Worm (Caenorhabditis elegans) whole organism, mixed stage, embryonic: ENCODE measurements around the gene nhr-241.

ENCODE experiments used
- drap-1 ChIP-seq: fragments of 200-800 bp; sonication (Bioruptor generic); optimal IDR thresholded peaks from 3 replicates; lab custom pipeline; 2018; ENCODE audit warnings: mild to moderate bottlenecking, missing genetic modification characterization, missing compliant biosample characterization
- pha-4 ChIP-seq: fragments of 150-350 bp; optimal IDR thresholded peaks from 2 replicates; lab custom pipeline; 2018; ENCODE audit warnings: missing biosample characterization, missing genetic modification reagents, missing genetic modification characterization
- snpc-4 ChIP-seq: fragments of 150-350 bp; optimal IDR thresholded peaks from 2 replicates; lab custom pipeline; 2014; ENCODE audit warnings: missing biosample characterization, missing genetic modification characterization
- ztf-11 ChIP-seq: fragments of 150-350 bp; optimal IDR thresholded peaks from 2 replicates; lab custom pipeline; 2014; ENCODE audit warnings: missing biosample characterization, missing genetic modification characterization

ce11 chrV:18689681-18690080, 9.6 kb upstream of the nhr-241 start, which contains the start of the genes ubc-19 and Y69H2.7:
- no peak for TF ChIP-seq ztf-11 (tag; lab: Kevin White, UChicago)
- TF ChIP-seq snpc-4 (tag; lab: Kevin White, UChicago), result no peak
- no peak for TF ChIP-seq pha-4 (tag; lab: Kevin White, UChicago)
- TF ChIP-seq drap-1 (GFP tag; lab: Kevin White, UChicago), result no peak
